Fruit fly (Drosophila melanogaster) ovary, adult (tissue): ENCODE results near the gene CG43880.

Source experiments
- CG17801 ChIP-seq: fragments of 200-800 bp; optimal IDR thresholded peaks from 2 replicates; lab custom pipeline; 2019; ENCODE audit warnings: missing biosample characterization, mild to moderate bottlenecking, missing genetic modification characterization, moderate library complexity; ENCODE audit not compliant: partially characterized antibody

Gene CG43880

dm6 chr3L:7946222-7946621 is at the start of gene CG43880:
CG43880 (minus strand) TSS chr3L:7946322.
- TF ChIP-seq CG17801 (GFP tag; lab: Kevin White, UChicago) = no peak

dm6 chr3L:7993570-7994319 is 47.6 kb upstream of the CG43880 start:
- TF ChIP-seq CG17801 (GFP tag; lab: Kevin White, UChicago) = no peak

dm6 chr3L:7992854-7993253 is 46.7 kb upstream of the CG43880 start:
- TF ChIP-seq CG17801 (GFP tag; lab: Kevin White, UChicago) = no peak

- TF ChIP-seq CG17801 (GFP tag; lab: Kevin White, UChicago) = no peak
Measured at dm6 chr3L:7990256-7990655, 44.1 kb upstream of the CG43880 start.

dm6 chr3L:7988828-7989673 is 42.9 kb upstream of the CG43880 start:
- no peak for TF ChIP-seq CG17801 (GFP tag; lab: Kevin White, UChicago)

- TF ChIP-seq CG17801 (GFP tag; lab: Kevin White, UChicago) = no peak
Measured at dm6 chr3L:7988401-7988800, 42.3 kb upstream of the CG43880 start.

dm6 chr3L:7984623-7985237 is 38.6 kb upstream of the CG43880 start:
- TF ChIP-seq CG17801 (GFP tag; lab: Kevin White, UChicago) = no peak

dm6 chr3L:7983602-7984223 is 37.6 kb upstream of the CG43880 start:
- no peak for TF ChIP-seq CG17801 (GFP tag; lab: Kevin White, UChicago)

dm6 chr3L:7981956-7982355 is 35.8 kb upstream of the CG43880 start:
- TF ChIP-seq CG17801 (GFP tag; lab: Kevin White, UChicago) = no peak

dm6 chr3L:7981228-7981854 is 35.2 kb upstream of the CG43880 start:
- no peak for TF ChIP-seq CG17801 (GFP tag; lab: Kevin White, UChicago)

- TF ChIP-seq CG17801 (GFP tag; lab: Kevin White, UChicago) = peak; percentile 54
Measured at dm6 chr3L:7978777-7979649, 32.9 kb upstream of the CG43880 start, which contains the start of gene nmo. nmo (plus strand) TSS chr3L:7979046.

dm6 chr3L:7978550-7978776 is 32.3 kb upstream of the CG43880 start, which contains the start of gene Pop4:
Pop4 (minus strand) TSS chr3L:7978650.
- no peak for TF ChIP-seq CG17801 (GFP tag; lab: Kevin White, UChicago)

- peak; percentile 88 for TF ChIP-seq CG17801 (GFP tag; lab: Kevin White, UChicago)
Measured at dm6 chr3L:7976081-7976483, 30.0 kb upstream of the CG43880 start, which contains the start of the genes HP4 and CG8209. HP4 (minus strand) TSS chr3L:7976154. CG8209 (plus strand) TSS chr3L:7976406.
